Worm (Caenorhabditis elegans): ENCODE data around the gene edg-1.

DNA sequence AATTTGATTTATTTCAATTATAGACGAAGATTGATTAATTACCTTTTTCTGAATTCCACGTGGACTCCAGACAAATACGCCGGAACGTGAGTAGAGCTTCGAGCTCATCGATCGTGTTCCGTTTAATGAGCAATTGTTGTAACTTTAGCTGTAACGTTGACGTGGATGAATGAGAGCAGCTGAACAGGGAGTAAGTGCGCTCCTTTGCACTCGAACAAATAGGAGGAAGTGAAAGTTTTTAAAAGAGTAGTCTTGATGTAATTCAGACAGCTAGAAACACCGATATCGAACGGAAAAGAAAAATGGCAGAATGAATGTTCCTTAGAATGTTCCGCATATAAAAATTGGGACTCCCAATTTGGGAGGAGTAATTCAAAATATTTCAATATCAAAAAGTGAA lies 51.0 kb downstream of the edg-1 start, which contains the start of gene sec-31:
- TF ChIP-seq pes-1 (GFP tag; IDR thresholded peaks at IDR 0.05) = no peak
- TF ChIP-seq flt-1 (GFP tag; IDR thresholded peaks at IDR 0.05) = no peak
- no peak for TF ChIP-seq tra-4 (tag; optimal IDR thresholded peaks at IDR 0.05)
- TF ChIP-seq tbx-11 (GFP tag; IDR thresholded peaks at IDR 0.05) = no peak
- no peak for TF ChIP-seq ama-1 (optimal IDR thresholded peaks at IDR 0.05)
- no peak for TF ChIP-seq ceh-13 (GFP tag; optimal IDR thresholded peaks at IDR 0.05)
- TF ChIP-seq scrt-1 (GFP tag; IDR thresholded peaks at IDR 0.05) = no peak
- TF ChIP-seq hmbx-1 (tag; optimal IDR thresholded peaks at IDR 0.05) = no peak
- no peak for TF ChIP-seq ceh-36 (tag; optimal IDR thresholded peaks at IDR 0.05)
